Worm (Caenorhabditis elegans): ENCODE measurements around the gene unc-9.
A peak's percentile ranks its signal among the peaks of the same experiment; 100 is the strongest.

- peak; percentile 74 for TF ChIP-seq pha-4 (tag; optimal IDR thresholded peaks at IDR 0.05)
- no peak for TF ChIP-seq mdl-1 (tag; optimal IDR thresholded peaks at IDR 0.05)
- no peak for TF ChIP-seq nhr-76 (tag; optimal IDR thresholded peaks at IDR 0.05)
- no peak for TF ChIP-seq unc-62 (GFP tag; optimal IDR thresholded peaks at IDR 0.05)
- no peak for TF ChIP-seq fkh-10 (GFP tag; optimal IDR thresholded peaks at IDR 0.05)
- TF ChIP-seq daf-12 (tag; optimal IDR thresholded peaks at IDR 0.05): no peak
- TF ChIP-seq ztf-11 (tag; optimal IDR thresholded peaks at IDR 0.05): no peak
- TF ChIP-seq ama-1 (optimal IDR thresholded peaks at IDR 0.05): no peak
- TF ChIP-seq lin-39 (tag; optimal IDR thresholded peaks at IDR 0.05): no peak
- TF ChIP-seq ZK546.5 (tag; optimal IDR thresholded peaks at IDR 0.05): no peak
- no peak for TF ChIP-seq egl-5 (tag; optimal IDR thresholded peaks at IDR 0.05)
- TF ChIP-seq elt-1 (tag; optimal IDR thresholded peaks at IDR 0.05): no peak
- no peak for TF ChIP-seq ztf-4 (tag; optimal IDR thresholded peaks at IDR 0.05)
- peak; percentile 90 for TF ChIP-seq jun-1 (tag; optimal IDR thresholded peaks at IDR 0.05)
Measured at ce11 chrX:13165686-13166085, 35.9 kb upstream of the unc-9 start.
